Worm (Caenorhabditis elegans) whole organism, mixed stage, embryonic: ENCODE measurements around the gene nep-12.

Experiments
- M03D4.4 ChIP-seq: sonication (generic microtip); optimal IDR thresholded peaks from 2 replicates; lab custom pipeline; 2017; ENCODE audit warnings: mild to moderate bottlenecking, missing genetic modification characterization, missing compliant biosample characterization
- bed-3 ChIP-seq: fragments of 200-800 bp; sonication (Bioruptor generic); optimal IDR thresholded peaks from 3 replicates; lab custom pipeline; 2018; ENCODE audit warnings: mild to moderate bottlenecking, missing genetic modification characterization, moderate library complexity, missing compliant biosample characterization
- blmp-1 ChIP-seq: fragments of 150-350 bp; optimal IDR thresholded peaks from 2 replicates; lab custom pipeline; 2014; ENCODE audit warnings: missing biosample characterization, missing genetic modification characterization
- ceh-39 ChIP-seq: fragments of 150-350 bp; optimal IDR thresholded peaks from 2 replicates; lab custom pipeline; 2014; ENCODE audit warnings: missing biosample characterization, missing genetic modification characterization
- ceh-43 ChIP-seq: fragments of 200-800 bp; sonication (Bioruptor generic); optimal IDR thresholded peaks from 2 replicates; lab custom pipeline; 2018; ENCODE audit warnings: mild to moderate bottlenecking, missing genetic modification characterization, moderate library complexity, missing compliant biosample characterization
- ceh-83 ChIP-seq: fragments of 200-800 bp; sonication (Bioruptor generic); optimal IDR thresholded peaks from 2 replicates; lab custom pipeline; 2018; ENCODE audit warnings: mild to moderate bottlenecking, missing genetic modification characterization, missing compliant biosample characterization
- ces-1 ChIP-seq: fragments of 150-350 bp; optimal IDR thresholded peaks from 2 replicates; lab custom pipeline; 2014; ENCODE audit warnings: missing biosample characterization, missing genetic modification reagents, missing genetic modification characterization
- cnd-1 ChIP-seq: fragments of 200-800 bp; sonication (Bioruptor generic); optimal IDR thresholded peaks from 2 replicates; lab custom pipeline; 2018; ENCODE audit warnings: mild to moderate bottlenecking, missing genetic modification characterization, missing compliant biosample characterization
- drap-1 ChIP-seq: fragments of 200-800 bp; sonication (Bioruptor generic); optimal IDR thresholded peaks from 3 replicates; lab custom pipeline; 2018; ENCODE audit warnings: mild to moderate bottlenecking, missing genetic modification characterization, missing compliant biosample characterization
- elt-1 ChIP-seq: sonication (generic microtip); optimal IDR thresholded peaks from 2 replicates; lab custom pipeline; 2017; ENCODE audit warnings: missing genetic modification characterization, mild to moderate bottlenecking, missing compliant biosample characterization, antibody characterized with exemption, moderate library complexity, borderline replicate concordance; ENCODE audit not compliant: insufficient read depth
- elt-3 ChIP-seq: fragments of 150-350 bp; optimal IDR thresholded peaks from 2 replicates; lab custom pipeline; 2014; ENCODE audit warnings: missing biosample characterization, missing genetic modification characterization
- ham-2 ChIP-seq: fragments of 200-800 bp; sonication (Bioruptor generic); optimal IDR thresholded peaks from 2 replicates; lab custom pipeline; 2018; ENCODE audit warnings: mild to moderate bottlenecking, missing genetic modification characterization, missing compliant biosample characterization
- hlh-1 ChIP-seq: fragments of 150-350 bp; optimal IDR thresholded peaks from 2 replicates; lab custom pipeline; 2014; ENCODE audit warnings: missing biosample characterization, missing genetic modification reagents, missing genetic modification characterization
- lin-13 ChIP-seq: fragments of 150-350 bp; optimal IDR thresholded peaks from 2 replicates; lab custom pipeline; 2014; ENCODE audit warnings: missing biosample characterization, missing genetic modification characterization
- lin-32 ChIP-seq: fragments of 200-800 bp; sonication (Bioruptor generic); optimal IDR thresholded peaks from 2 replicates; lab custom pipeline; 2018; ENCODE audit warnings: mild to moderate bottlenecking, missing genetic modification characterization, missing compliant biosample characterization
- lsy-2 ChIP-seq: fragments of 150-350 bp; optimal IDR thresholded peaks from 2 replicates; lab custom pipeline; 2014; ENCODE audit warnings: missing biosample characterization, missing genetic modification characterization
- mab-5 ChIP-seq: fragments of 150-350 bp; optimal IDR thresholded peaks from 2 replicates; lab custom pipeline; 2014; ENCODE audit warnings: missing biosample characterization, missing genetic modification characterization
- mep-1 ChIP-seq: fragments of 150-350 bp; optimal IDR thresholded peaks from 2 replicates; lab custom pipeline; 2017; ENCODE audit warnings: missing biosample characterization, missing genetic modification reagents, missing genetic modification characterization, inconsistent platforms
- mls-2 ChIP-seq: sonication (generic microtip); optimal IDR thresholded peaks from 2 replicates; lab custom pipeline; 2016; ENCODE audit warnings: mild to moderate bottlenecking, missing genetic modification characterization, moderate library complexity, missing compliant biosample characterization
- nhr-12 ChIP-seq: fragments of 150-350 bp; optimal IDR thresholded peaks from 2 replicates; lab custom pipeline; 2014; ENCODE audit warnings: missing biosample characterization, missing genetic modification characterization
- nhr-2 ChIP-seq: fragments of 150-350 bp; optimal IDR thresholded peaks from 2 replicates; lab custom pipeline; 2014; ENCODE audit warnings: missing biosample characterization, missing genetic modification characterization
- nhr-237 ChIP-seq: fragments of 150-350 bp; optimal IDR thresholded peaks from 2 replicates; lab custom pipeline; 2014; ENCODE audit warnings: missing biosample characterization, missing genetic modification characterization
- nhr-28 ChIP-seq: fragments of 150-350 bp; optimal IDR thresholded peaks from 2 replicates; lab custom pipeline; 2014; ENCODE audit warnings: missing biosample characterization, missing genetic modification characterization
- nhr-76 ChIP-seq: sonication (generic microtip); optimal IDR thresholded peaks from 2 replicates; lab custom pipeline; 2017; ENCODE audit warnings: missing biosample characterization, missing genetic modification characterization
- pha-4 ChIP-seq: fragments of 150-350 bp; optimal IDR thresholded peaks from 2 replicates; lab custom pipeline; 2018; ENCODE audit warnings: missing biosample characterization, missing genetic modification reagents, missing genetic modification characterization
- snpc-4 ChIP-seq: fragments of 150-350 bp; optimal IDR thresholded peaks from 2 replicates; lab custom pipeline; 2014; ENCODE audit warnings: missing biosample characterization, missing genetic modification characterization
- sptf-1 ChIP-seq: sonication (generic microtip); optimal IDR thresholded peaks from 2 replicates; lab custom pipeline; 2017; ENCODE audit warnings: mild to moderate bottlenecking, missing genetic modification characterization, moderate library complexity, missing compliant biosample characterization
- unc-120 ChIP-seq: sonication (generic microtip); optimal IDR thresholded peaks from 2 replicates; lab custom pipeline; 2017; ENCODE audit warnings: missing genetic modification characterization, missing compliant biosample characterization; ENCODE audit not compliant: poor library complexity, severe bottlenecking
- unc-39 ChIP-seq: fragments of 150-350 bp; optimal IDR thresholded peaks from 2 replicates; lab custom pipeline; 2014; ENCODE audit warnings: missing biosample characterization, missing genetic modification characterization
- unc-62 ChIP-seq: fragments of 150-350 bp; optimal IDR thresholded peaks from 2 replicates; lab custom pipeline; 2014; ENCODE audit warnings: missing biosample characterization, missing genetic modification reagents, missing genetic modification characterization
- zip-8 ChIP-seq: fragments of 150-350 bp; optimal IDR thresholded peaks from 2 replicates; lab custom pipeline; 2014; ENCODE audit warnings: missing biosample characterization, missing genetic modification characterization
- ztf-11 ChIP-seq: fragments of 150-350 bp; optimal IDR thresholded peaks from 2 replicates; lab custom pipeline; 2014; ENCODE audit warnings: missing biosample characterization, missing genetic modification characterization

Gene nep-12

DNA sequence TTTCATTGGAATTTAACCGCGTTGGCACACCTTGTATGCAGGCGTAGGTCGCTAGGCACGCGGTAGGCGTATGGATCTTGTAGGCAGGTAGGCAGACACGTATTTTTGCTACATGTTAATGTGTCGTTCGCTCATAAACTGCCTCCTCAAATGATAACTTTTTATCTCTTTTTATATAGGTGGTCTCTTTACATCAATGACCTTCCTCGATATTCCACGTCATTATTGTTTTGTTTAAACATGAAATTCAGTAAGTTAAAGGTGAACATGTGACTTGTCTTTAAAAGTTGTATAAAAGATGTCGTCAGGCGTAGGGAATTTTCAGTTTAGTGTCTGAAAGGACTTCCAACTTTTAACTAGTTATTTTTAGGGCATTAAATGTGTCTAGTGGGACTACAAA is 36.6 kb downstream of the nep-12 start:
- TF ChIP-seq lin-13 (tag; lab: Kevin White, UChicago) = no peak

DNA sequence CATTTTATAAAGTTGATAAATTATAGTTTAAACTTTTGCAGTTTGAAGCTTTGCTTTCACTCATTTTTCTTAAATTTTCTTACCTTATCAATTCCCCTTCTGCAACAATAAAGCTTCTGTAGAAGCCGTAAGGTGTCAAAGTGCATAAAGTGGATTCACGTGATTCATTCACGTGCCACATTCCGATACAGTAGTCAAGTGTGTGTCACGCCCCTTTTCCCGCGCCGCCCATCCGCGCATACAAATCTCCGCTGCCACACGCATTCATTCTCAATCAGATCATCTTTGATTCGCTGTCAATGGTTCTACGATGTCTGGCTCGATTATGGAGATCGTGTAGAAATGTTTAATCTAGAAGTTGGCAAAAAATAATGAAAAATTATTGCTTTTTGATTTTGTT is 37.3 kb downstream of the nep-12 start:
- TF ChIP-seq mls-2 (tag; lab: Kevin White, UChicago) = no peak
- no peak for TF ChIP-seq drap-1
- TF ChIP-seq nhr-237 = no peak
- TF ChIP-seq mab-5 (tag; lab: Kevin White, UChicago) = no peak
- no peak for TF ChIP-seq nhr-28 (tag; lab: Kevin White, UChicago)
- TF ChIP-seq elt-1 (tag; lab: Kevin White, UChicago) = no peak
- TF ChIP-seq hlh-1 (tag; lab: Kevin White, UChicago) = no peak
- no peak for TF ChIP-seq lin-32 (GFP tag; lab: Kevin White, UChicago)
- no peak for TF ChIP-seq lin-13 (tag; lab: Kevin White, UChicago)
- TF ChIP-seq ces-1 (GFP tag; lab: Kevin White, UChicago) = no peak
- TF ChIP-seq nhr-12 = no peak
- no peak for TF ChIP-seq cnd-1
- TF ChIP-seq blmp-1 (tag; lab: Kevin White, UChicago) = no peak
- no peak for TF ChIP-seq snpc-4 (tag; lab: Kevin White, UChicago)
- no peak for TF ChIP-seq ceh-43 (GFP tag; lab: Kevin White, UChicago)
- no peak for TF ChIP-seq bed-3 (GFP tag; lab: Kevin White, UChicago)

DNA sequence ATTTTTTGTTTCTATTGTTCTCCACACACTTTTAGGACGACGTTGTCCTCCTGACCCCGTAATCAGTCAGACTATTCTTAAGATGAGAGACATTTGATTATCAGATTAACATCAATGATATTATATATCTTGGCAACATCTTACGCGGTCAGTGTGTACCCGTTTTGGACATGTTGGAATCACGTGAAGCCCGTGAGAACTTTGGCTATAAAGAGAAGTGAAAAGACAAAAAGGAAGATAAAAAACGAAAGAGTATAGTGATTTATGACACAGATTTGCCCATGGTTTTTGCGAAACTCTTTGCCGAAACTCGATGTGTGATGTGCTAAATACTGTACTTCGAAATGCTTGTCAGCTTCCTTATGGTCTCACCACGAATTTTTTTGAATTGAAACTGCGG is 39.1 kb downstream of the nep-12 start:
- TF ChIP-seq lsy-2 (no peak), ceh-83 (GFP tag; lab: Kevin White, UChicago) (no peak), sptf-1 (tag; lab: Kevin White, UChicago) (no peak), zip-8 (tag; lab: Kevin White, UChicago) (no peak), lin-32 (GFP tag; lab: Kevin White, UChicago) (no peak), hlh-1 (tag; lab: Kevin White, UChicago) (no peak), elt-1 (tag; lab: Kevin White, UChicago) (peak; percentile 29), nhr-76 (no peak), unc-39 (tag; lab: Kevin White, UChicago) (no peak), elt-3 (peak; percentile 25), ztf-11 (no peak), nhr-12 (no peak)

DNA sequence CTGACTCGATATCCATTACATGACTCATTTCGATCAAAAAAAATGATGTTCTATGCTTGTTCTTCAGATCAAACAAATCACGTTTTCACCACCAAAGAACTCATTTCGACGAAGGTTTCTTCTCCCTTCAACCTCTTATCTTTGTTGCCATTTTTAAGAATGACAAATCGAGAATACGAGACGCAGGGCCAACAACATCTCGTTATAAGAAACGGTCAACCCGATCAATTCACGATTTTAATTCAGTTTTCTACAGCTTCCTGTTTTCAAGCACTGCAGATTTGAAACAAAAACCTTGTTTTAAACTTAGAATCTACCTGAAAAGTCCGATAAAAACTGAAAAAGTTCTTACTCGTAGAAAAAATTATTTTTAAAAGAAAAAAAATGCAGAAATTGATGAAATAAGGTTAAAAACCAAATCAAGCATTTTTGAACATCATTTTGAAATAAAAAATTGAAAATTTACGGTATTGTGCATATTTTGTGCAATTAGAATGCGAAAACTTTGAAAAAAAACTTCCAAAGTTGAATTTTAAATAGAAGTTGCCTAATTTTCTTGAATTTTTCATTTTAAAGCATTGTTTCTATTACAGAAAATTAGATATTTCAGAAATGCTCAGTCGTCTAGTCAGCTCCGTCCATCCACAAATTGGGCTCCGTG is 42.7 kb downstream of the nep-12 start, which contains the start of gene acs-11:
Gene acs-11, plus strand, starts transcription at position 611 of the 661 bp plus-strand sequence.
- TF ChIP-seq bed-3 (GFP tag; lab: Kevin White, UChicago) (no peak), nhr-12 (no peak), hlh-1 (tag; lab: Kevin White, UChicago) (no peak), drap-1 (no peak), ces-1 (GFP tag; lab: Kevin White, UChicago) (no peak), unc-120 (tag; lab: Kevin White, UChicago) (no peak), sptf-1 (tag; lab: Kevin White, UChicago) (no peak), ham-2 (GFP tag; lab: Kevin White, UChicago) (no peak), ceh-39 (tag; lab: Kevin White, UChicago) (no peak), ceh-83 (GFP tag; lab: Kevin White, UChicago) (no peak), snpc-4 (tag; lab: Kevin White, UChicago) (no peak), mep-1 (no peak)

DNA sequence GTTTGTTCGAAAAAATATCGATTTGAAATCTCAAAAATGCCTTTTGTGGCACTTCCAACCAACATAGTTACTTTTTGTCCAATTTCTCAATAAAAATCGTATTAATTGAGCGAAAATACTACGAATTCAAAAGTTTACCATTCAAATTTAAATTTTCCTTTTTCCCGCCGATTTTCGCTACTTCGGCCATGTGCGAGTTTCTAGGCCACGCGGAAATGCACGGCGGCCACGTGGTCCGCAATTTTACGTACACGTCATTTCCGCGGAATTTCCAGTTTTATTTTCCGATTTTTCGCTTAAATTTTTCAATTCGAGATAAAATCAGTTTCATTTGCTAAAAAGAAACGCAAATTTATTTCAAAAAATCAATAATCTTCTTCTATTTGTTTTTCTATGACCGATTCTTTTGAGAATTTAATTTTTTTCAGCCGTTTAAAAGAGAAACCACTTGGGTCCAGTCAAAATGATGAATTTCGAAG is 44.3 kb downstream of the nep-12 start, which contains the start of gene eas-1:
Gene eas-1, plus strand, starts transcription at position 429 of the 479 bp plus-strand sequence.
- TF ChIP-seq nhr-237 (peak; percentile 45), snpc-4 (tag; lab: Kevin White, UChicago) (no peak), ceh-83 (GFP tag; lab: Kevin White, UChicago) (no peak), ceh-43 (GFP tag; lab: Kevin White, UChicago) (no peak), ces-1 (GFP tag; lab: Kevin White, UChicago) (peak; percentile 12), ztf-11 (no peak), cnd-1 (no peak), mep-1 (peak; percentile 68), mab-5 (tag; lab: Kevin White, UChicago) (no peak), mls-2 (tag; lab: Kevin White, UChicago) (peak; percentile 31), sptf-1 (tag; lab: Kevin White, UChicago) (peak; percentile 43), hlh-1 (tag; lab: Kevin White, UChicago) (no peak), M03D4.4 (tag; lab: Kevin White, UChicago) (no peak), drap-1 (peak; percentile 18), unc-120 (tag; lab: Kevin White, UChicago) (no peak), nhr-2 (no peak), lin-13 (tag; lab: Kevin White, UChicago) (peak; percentile 38), unc-62 (no peak), bed-3 (GFP tag; lab: Kevin White, UChicago) (no peak), lsy-2 (peak; percentile 64), pha-4 (tag; lab: Kevin White, UChicago) (peak; percentile 46), blmp-1 (tag; lab: Kevin White, UChicago) (no peak), lin-32 (GFP tag; lab: Kevin White, UChicago) (peak; percentile 25), ceh-39 (tag; lab: Kevin White, UChicago) (no peak)
